Worm (Caenorhabditis elegans): ENCODE measurements around the gene ZC250.5.

DNA sequence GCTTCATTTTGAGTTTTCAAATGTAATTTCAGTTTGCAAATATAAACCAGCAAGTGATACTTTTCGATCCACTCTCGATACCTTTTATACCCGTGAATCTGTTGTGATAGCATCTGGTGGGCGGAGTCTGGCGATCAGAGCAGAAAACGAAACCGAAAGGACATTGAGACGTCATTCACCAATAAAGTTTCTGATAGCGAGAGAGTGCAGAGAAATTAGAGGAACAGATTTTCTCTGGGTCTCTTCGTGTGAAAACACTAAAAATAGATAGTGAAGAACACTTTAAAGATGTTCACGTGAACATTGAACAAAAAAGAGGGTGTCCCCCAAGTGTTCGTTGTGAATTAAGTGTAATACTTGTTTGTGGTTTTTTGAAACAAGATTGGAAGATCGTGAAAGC is 41.8 kb upstream of the ZC250.5 start, which contains the start of gene pgph-3:
- TF ChIP-seq lim-6 (tag; optimal IDR thresholded peaks at IDR 0.05) (no peak), ceh-9 (tag; optimal IDR thresholded peaks at IDR 0.05) (no peak), mec-3 (tag; optimal IDR thresholded peaks at IDR 0.05; ENCODE audit: borderline replicate concordance) (no peak), ceh-18 (tag; optimal IDR thresholded peaks at IDR 0.05) (no peak), ets-4 (tag; optimal IDR thresholded peaks at IDR 0.05) (no peak), pat-9 (tag; optimal IDR thresholded peaks at IDR 0.05) (no peak), fkh-10 (GFP tag; optimal IDR thresholded peaks at IDR 0.05) (no peak), nfya-1 (tag; optimal IDR thresholded peaks at IDR 0.05) (no peak)

Measured in whole organism, late embryonic.